Worm (Caenorhabditis elegans) whole organism, L4 larva: Measurements from ENCODE around the gene nfyb-1.

Experiments used
- lir-3 ChIP-seq: sonication (generic microtip); optimal IDR thresholded peaks from 2 replicates; lab custom pipeline; 2016; ENCODE audit warnings: mild to moderate bottlenecking, missing genetic modification characterization, missing compliant biosample characterization
- mes-2 ChIP-seq: sonication (generic microtip); optimal IDR thresholded peaks from 2 replicates; lab custom pipeline; 2016; ENCODE audit warnings: missing genotype, mild to moderate bottlenecking, missing genetic modification characterization, missing compliant biosample characterization; ENCODE audit not compliant: poor library complexity, severe bottlenecking
- nhr-10 ChIP-seq: fragments of 150-350 bp; optimal IDR thresholded peaks from 2 replicates; lab custom pipeline; 2014; ENCODE audit warnings: missing biosample characterization, missing genetic modification characterization
- nhr-42 ChIP-seq: fragments of 200-800 bp; sonication (Bioruptor generic); IDR thresholded peaks from 2 replicates; pipeline ENCODE4 v1.3.6; 2022; ENCODE audit warnings: missing genetic modification characterization, missing compliant biosample characterization
- unc-130 ChIP-seq: sonication (generic microtip); optimal IDR thresholded peaks from 2 replicates; lab custom pipeline; 2016; ENCODE audit warnings: missing genetic modification reagents, missing genetic modification characterization, missing compliant biosample characterization
- unc-62 ChIP-seq, 3 experiments: fragments of 150-350 bp in 1 of 3; sonication (generic microtip); optimal IDR thresholded peaks in 2 of 3; peaks in 1 of 3; 1 replicate in 1 of 3; 2 replicates in 2 of 3; lab custom pipeline; 2014 to 2017; ENCODE audit warnings: missing biosample characterization in 3 of 3, missing genetic modification characterization in 3 of 3, missing genetic modification reagents in 3 of 3, missing genotype in 1 of 3

DNA sequence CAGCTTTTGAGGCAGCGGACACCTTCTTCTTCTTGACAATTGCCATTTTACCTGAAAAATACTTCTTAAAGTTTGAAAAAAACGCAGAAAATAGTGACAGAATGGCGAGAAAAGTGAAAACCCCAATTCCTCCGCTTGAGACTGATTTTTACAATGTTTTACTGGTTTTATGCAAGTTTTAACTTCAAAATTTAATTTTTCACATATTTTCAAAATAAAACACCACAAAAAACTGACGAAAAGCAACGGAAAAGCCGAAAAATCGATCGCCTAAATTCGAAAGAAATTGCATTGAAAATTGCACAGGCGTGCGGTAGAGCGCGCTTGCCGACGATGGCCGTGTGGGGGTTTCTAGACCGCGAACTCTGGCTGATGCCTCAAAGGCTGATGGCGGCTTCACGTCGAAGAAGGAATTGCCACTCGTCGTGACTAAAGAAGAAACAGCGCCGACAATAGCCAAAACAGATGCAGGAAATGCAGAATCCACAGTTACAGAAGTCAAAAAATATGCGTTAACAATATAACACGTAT is 8.8 kb upstream of the nfyb-1 start, which contains the start of gene nsun-1:
- TF ChIP-seq nhr-10 (tag; lab: Kevin White, UChicago) (no peak), unc-130 (GFP tag; lab: Kevin White, UChicago) (peak; percentile 79), lir-3 (no peak), unc-62 (GFP tag; optimal IDR thresholded peaks at IDR 0.05 in 1 of 2; lab: Kevin White, UChicago) (no peak), unc-62 (tag; optimal IDR thresholded peaks at IDR 0.05; lab: Kevin White, UChicago) (no peak), mes-2 (peak; percentile 94), nhr-42 (GFP tag; lab: Robert Waterston, UW) (no peak)
